Fruit fly (Drosophila melanogaster): ENCODE results near the gene CG14253.
A peak's percentile ranks its signal among the peaks of the same experiment; 100 is the strongest.

CG14253 gene

DNA sequence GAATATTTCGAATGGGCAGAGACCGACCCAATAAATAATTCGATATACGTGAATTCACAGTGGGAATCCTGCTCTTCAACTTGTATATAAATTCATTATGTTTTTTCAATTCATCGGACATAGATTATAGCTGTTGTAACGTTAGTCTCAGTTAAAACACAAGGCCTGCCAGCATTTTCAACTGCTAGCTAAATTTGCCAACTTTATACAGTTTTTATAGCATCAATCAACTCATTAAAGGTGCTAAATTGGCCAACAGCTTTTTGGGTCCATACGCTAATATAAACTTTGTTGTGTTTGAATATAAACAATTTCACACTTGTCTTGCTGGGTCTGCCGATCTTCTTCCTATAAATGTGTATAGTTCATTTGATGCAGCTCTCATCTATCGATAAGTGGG lies 3.8 kb downstream of the CG14253 start:
- no peak for TF ChIP-seq CG34367 (tag; optimal IDR thresholded peaks at IDR 0.05)
- no peak for TF ChIP-seq CG15710 (tag; optimal IDR thresholded peaks at IDR 0.05)
- no peak for TF ChIP-seq CG14655 (GFP tag; optimal IDR thresholded peaks at IDR 0.05)
- TF ChIP-seq Pif1B (GFP tag; optimal IDR thresholded peaks at IDR 0.05): no peak
- TF ChIP-seq CG17806 (tag; optimal IDR thresholded peaks at IDR 0.05): no peak
- no peak for TF ChIP-seq gl (tag; optimal IDR thresholded peaks at IDR 0.05)
- TF ChIP-seq Ets98B (GFP tag; IDR thresholded peaks at IDR 0.05): no peak
- no peak for TF ChIP-seq D1 (tag; optimal IDR thresholded peaks at IDR 0.05)
- no peak for TF ChIP-seq EcR (GFP tag; optimal IDR thresholded peaks at IDR 0.05)
- TF ChIP-seq Snoo (tag; optimal IDR thresholded peaks at IDR 0.05): no peak
- TF ChIP-seq CG10348 (GFP tag; IDR thresholded peaks at IDR 0.05): no peak

- TF ChIP-seq CG15710 (tag; optimal IDR thresholded peaks at IDR 0.05) (no peak), CG17806 (tag; optimal IDR thresholded peaks at IDR 0.05) (no peak), CG34367 (tag; optimal IDR thresholded peaks at IDR 0.05) (no peak), CG4496 (GFP tag; IDR thresholded peaks at IDR 0.05) (no peak), CG12605 (GFP tag; IDR thresholded peaks at IDR 0.05) (no peak), EcR (GFP tag; optimal IDR thresholded peaks at IDR 0.05) (no peak), Pif1B (GFP tag; optimal IDR thresholded peaks at IDR 0.05) (no peak), CG9948 (tag; optimal IDR thresholded peaks at IDR 0.05) (no peak), Ets98B (GFP tag; IDR thresholded peaks at IDR 0.05) (no peak), fd96Ca (GFP tag; IDR thresholded peaks at IDR 0.05) (no peak), CG8159 (tag; optimal IDR thresholded peaks at IDR 0.05) (no peak), CG10348 (GFP tag; IDR thresholded peaks at IDR 0.05) (no peak), Pif1A (GFP tag; optimal IDR thresholded peaks at IDR 0.05) (no peak), D1 (tag; optimal IDR thresholded peaks at IDR 0.05) (no peak), gl (tag; optimal IDR thresholded peaks at IDR 0.05) (no peak), rn (GFP tag; IDR thresholded peaks at IDR 0.05) (no peak), CG32121 (GFP tag; IDR thresholded peaks at IDR 0.05) (no peak), CG14655 (GFP tag; optimal IDR thresholded peaks at IDR 0.05) (no peak), CG13204 (GFP tag; optimal IDR thresholded peaks at IDR 0.05) (no peak)
Observed at dm6 chr3R:26984437-26984836, 6.1 kb downstream of the CG14253 start.

dm6 chr3R:26987455-26987854 lies 9.1 kb downstream of the CG14253 start:
- no peak for TF ChIP-seq CG9948 (tag; optimal IDR thresholded peaks at IDR 0.05)
- TF ChIP-seq Pif1B (GFP tag; optimal IDR thresholded peaks at IDR 0.05): no peak
- TF ChIP-seq D1 (tag; optimal IDR thresholded peaks at IDR 0.05): no peak

DNA sequence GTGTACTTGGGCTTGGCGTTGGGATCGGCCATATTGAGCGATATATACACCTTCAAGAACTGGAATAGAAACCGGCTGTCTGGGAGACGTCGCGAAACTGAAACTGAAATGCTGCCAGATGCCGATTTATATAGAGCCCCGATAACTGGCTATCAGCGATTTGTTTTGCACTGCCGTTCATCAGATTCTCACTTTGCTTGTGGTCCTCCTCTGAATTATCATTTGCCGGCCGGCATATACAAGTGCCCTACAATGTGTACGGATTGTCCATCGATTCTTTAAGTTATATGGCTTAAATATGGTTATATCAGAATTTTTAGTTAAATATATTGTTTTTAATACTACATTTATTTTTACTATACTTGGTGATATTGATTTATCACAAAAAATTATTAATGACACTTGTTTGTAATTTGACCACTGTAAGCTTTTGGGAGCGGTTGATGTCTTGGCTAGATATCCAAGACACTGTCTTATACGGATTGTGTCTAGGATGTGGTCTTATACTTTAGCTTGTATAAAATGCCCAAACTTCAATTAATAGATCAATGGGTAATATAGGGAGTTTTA lies 10.2 kb downstream of the CG14253 start, which contains the start of gene CG31075:
TSS of gene CG31075 (minus strand) at position 106 of the 570 bp plus-strand sequence.
- TF ChIP-seq CG34367 (tag; optimal IDR thresholded peaks at IDR 0.05) (peak; percentile 68), CG10348 (GFP tag; IDR thresholded peaks at IDR 0.05) (peak; percentile 73), fd96Ca (GFP tag; IDR thresholded peaks at IDR 0.05) (peak; percentile 88), CG8159 (tag; optimal IDR thresholded peaks at IDR 0.05) (peak; percentile 94), CG4496 (GFP tag; IDR thresholded peaks at IDR 0.05) (peak; percentile 98), CG17806 (tag; optimal IDR thresholded peaks at IDR 0.05) (peak; percentile 95), gl (tag; optimal IDR thresholded peaks at IDR 0.05) (peak; percentile 73), Pif1A (GFP tag; optimal IDR thresholded peaks at IDR 0.05) (peak; percentile 93), Pif1B (GFP tag; optimal IDR thresholded peaks at IDR 0.05) (peak; percentile 90), CG32121 (GFP tag; IDR thresholded peaks at IDR 0.05) (peak; percentile 91), CG15710 (tag; optimal IDR thresholded peaks at IDR 0.05) (peak; percentile 85), D1 (tag; optimal IDR thresholded peaks at IDR 0.05) (peak; percentile 84), CG12605 (GFP tag; IDR thresholded peaks at IDR 0.05) (peak; percentile 98), CG9948 (tag; optimal IDR thresholded peaks at IDR 0.05) (peak; percentile 87), EcR (GFP tag; optimal IDR thresholded peaks at IDR 0.05) (peak; percentile 60), Ets98B (GFP tag; IDR thresholded peaks at IDR 0.05) (peak; percentile 93), CG8301 (tag; optimal IDR thresholded peaks at IDR 0.05) (peak; percentile 88), rn (GFP tag; IDR thresholded peaks at IDR 0.05) (peak; percentile 77), Snoo (tag; optimal IDR thresholded peaks at IDR 0.05) (peak; percentile 82), CG14655 (GFP tag; optimal IDR thresholded peaks at IDR 0.05) (peak; percentile 86), CG13204 (GFP tag; optimal IDR thresholded peaks at IDR 0.05) (no peak)

DNA sequence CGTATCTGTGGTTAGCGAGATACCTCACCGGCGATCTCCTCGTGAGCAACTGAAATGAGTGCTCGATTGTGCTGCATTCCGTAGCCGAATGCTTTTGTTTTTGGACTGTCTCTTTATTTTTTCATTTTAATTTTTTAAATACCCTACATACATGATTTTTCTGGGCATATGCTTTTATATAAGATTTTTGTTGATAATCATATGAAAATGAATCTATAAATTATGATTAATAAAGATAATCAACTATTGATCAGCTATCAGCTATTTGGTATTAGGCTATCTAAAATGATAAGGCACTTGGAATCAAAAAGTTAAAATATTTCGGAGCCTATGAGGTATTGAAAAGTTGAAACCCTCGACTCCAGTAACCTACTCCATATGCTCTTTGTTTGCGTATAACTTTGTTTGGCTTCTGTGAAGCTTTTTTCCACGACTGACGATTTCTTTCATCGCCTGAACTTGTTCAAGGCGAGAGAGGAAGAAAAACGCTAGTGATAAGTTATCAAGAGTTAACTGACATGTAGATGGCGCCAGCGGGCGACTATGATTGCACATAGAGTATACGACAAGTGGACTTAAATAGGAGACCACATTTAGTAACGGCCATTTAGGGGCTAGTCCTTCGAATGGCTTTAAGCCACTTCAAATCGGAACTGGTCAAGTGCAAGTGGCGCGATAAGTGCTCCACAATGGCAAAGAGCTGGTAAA lies 11.6 kb downstream of the CG14253 start, which contains the start of gene CG31076:
TSS of gene CG31076 (minus strand) at position 51 of the 708 bp plus-strand sequence.
- no peak for TF ChIP-seq CG13204 (GFP tag; optimal IDR thresholded peaks at IDR 0.05)
- TF ChIP-seq gl (tag; optimal IDR thresholded peaks at IDR 0.05): peak; percentile 35
- peak; percentile 73 for TF ChIP-seq Snoo (tag; optimal IDR thresholded peaks at IDR 0.05)
- TF ChIP-seq D1 (tag; optimal IDR thresholded peaks at IDR 0.05): peak; percentile 23
- TF ChIP-seq Ets98B (GFP tag; IDR thresholded peaks at IDR 0.05): peak; percentile 46; the same call in 1 of the 2 replicates
- TF ChIP-seq Pif1B (GFP tag; optimal IDR thresholded peaks at IDR 0.05): peak; percentile 46
- peak; percentile 85 for TF ChIP-seq EcR (GFP tag; optimal IDR thresholded peaks at IDR 0.05)
- TF ChIP-seq Pif1A (GFP tag; optimal IDR thresholded peaks at IDR 0.05): peak; percentile 75
- peak; percentile 61; the same call in 1 of the 2 replicates for TF ChIP-seq CG32121 (GFP tag; IDR thresholded peaks at IDR 0.05)
- peak; percentile 67 for TF ChIP-seq CG8159 (tag; optimal IDR thresholded peaks at IDR 0.05)
- TF ChIP-seq CG17806 (tag; optimal IDR thresholded peaks at IDR 0.05): peak; percentile 52
- peak; percentile 14 for TF ChIP-seq CG15710 (tag; optimal IDR thresholded peaks at IDR 0.05)
- TF ChIP-seq CG12605 (GFP tag; IDR thresholded peaks at IDR 0.05): no peak
- TF ChIP-seq rn (GFP tag; IDR thresholded peaks at IDR 0.05): no peak
- peak; percentile 33 for TF ChIP-seq CG14655 (GFP tag; optimal IDR thresholded peaks at IDR 0.05)
